Worm (Caenorhabditis elegans) whole organism, young adult: Measurements from ENCODE around the gene sre-35.

Experiments used
- F10E7.11 ChIP-seq: sonication (generic microtip); optimal IDR thresholded peaks from 2 replicates; lab custom pipeline; 2017; ENCODE audit warnings: mild to moderate bottlenecking, missing genetic modification characterization, moderate library complexity, missing compliant biosample characterization
- F33H1.4 ChIP-seq: fragments of 200-800 bp; sonication (Bioruptor generic); IDR thresholded peaks from 2 replicates; pipeline ENCODE4 v1.3.6; 2022; ENCODE audit warnings: missing genetic modification reagents, missing genetic modification characterization, missing compliant biosample characterization
- F49E8.2 ChIP-seq: sonication (generic microtip); optimal IDR thresholded peaks from 3 replicates; lab custom pipeline; 2017; ENCODE audit warnings: missing genetic modification characterization, mild to moderate bottlenecking, missing compliant biosample characterization, antibody characterized with exemption, moderate library complexity; ENCODE audit not compliant: insufficient read depth
- F52B5.7 ChIP-seq: sonication (generic microtip); optimal IDR thresholded peaks from 2 replicates; lab custom pipeline; 2016; ENCODE audit warnings: mild to moderate bottlenecking, missing genetic modification characterization, missing compliant biosample characterization
- ZK185.1 ChIP-seq: sonication (generic microtip); optimal IDR thresholded peaks from 2 replicates; lab custom pipeline; 2016; ENCODE audit warnings: mild to moderate bottlenecking, missing genetic modification characterization, missing compliant biosample characterization; ENCODE audit not compliant: poor library complexity, severe bottlenecking
- ama-1 ChIP-seq, 3 experiments: fragments of 150-350 bp in 1 of 3; sonication (generic microtip) in 2 of 3; optimal IDR thresholded peaks; 2 replicates each; lab custom pipeline; 2014 to 2018; ENCODE audit warnings: missing biosample characterization in 2 of 3, missing genetic modification characterization in 2 of 3, missing genetic modification reagents in 2 of 3
- attf-3 ChIP-seq: fragments of 200-800 bp; sonication (Bioruptor generic); conservative IDR thresholded peaks from 2 replicates; pipeline ENCODE4 v1.3.6; 2022; ENCODE audit warnings: missing genetic modification reagents, missing genetic modification characterization, missing compliant biosample characterization
- bed-1 ChIP-seq: fragments of 200-800 bp; sonication (Bioruptor generic); IDR thresholded peaks from 2 replicates; pipeline ENCODE4 v1.3.6; 2022; ENCODE audit warnings: missing genetic modification reagents, missing genetic modification characterization, missing compliant biosample characterization
- bed-2 ChIP-seq: fragments of 200-800 bp; sonication (Bioruptor generic); IDR thresholded peaks from 2 replicates; pipeline ENCODE4 v1.3.6; 2022; ENCODE audit warnings: missing genetic modification reagents, missing genetic modification characterization, missing compliant biosample characterization
- cebp-2 ChIP-seq: fragments of 200-800 bp; sonication (Bioruptor generic); IDR thresholded peaks from 2 replicates; pipeline ENCODE4 v1.3.6; 2022; ENCODE audit warnings: missing genetic modification characterization, missing compliant biosample characterization
- chd-7 ChIP-seq: sonication (generic microtip); optimal IDR thresholded peaks from 2 replicates; lab custom pipeline; 2016; ENCODE audit warnings: mild to moderate bottlenecking, missing genetic modification characterization, moderate library complexity, missing compliant biosample characterization
- dpl-1 ChIP-seq: fragments of 150-350 bp; optimal IDR thresholded peaks from 2 replicates; lab custom pipeline; 2014; ENCODE audit warnings: missing biosample characterization, missing genetic modification reagents, missing genetic modification characterization
- egl-44 ChIP-seq: fragments of 200-800 bp; sonication (Bioruptor generic); IDR thresholded peaks from 2 replicates; pipeline ENCODE4 v1.3.6; 2022; ENCODE audit warnings: missing genetic modification reagents, missing genetic modification characterization, missing compliant biosample characterization
- egrh-3 ChIP-seq: fragments of 200-800 bp; sonication (Bioruptor generic); IDR thresholded peaks from 2 replicates; pipeline ENCODE4 v1.3.6; 2022; ENCODE audit warnings: missing genetic modification reagents, missing genetic modification characterization, missing compliant biosample characterization
- him-1 ChIP-seq: sonication (generic microtip); optimal IDR thresholded peaks from 2 replicates; lab custom pipeline; 2016; ENCODE audit warnings: missing genotype, missing genetic modification reagents, missing genetic modification characterization, missing compliant biosample characterization
- hmg-1.2 ChIP-seq: fragments of 200-800 bp; sonication (Bioruptor generic); IDR thresholded peaks from 2 replicates; pipeline ENCODE4 v1.3.6; 2022; ENCODE audit warnings: missing genetic modification reagents, missing genetic modification characterization, missing compliant biosample characterization
- hmg-20 ChIP-seq: fragments of 200-800 bp; sonication (Bioruptor generic); IDR thresholded peaks from 2 replicates; pipeline ENCODE4 v1.3.6; 2022; ENCODE audit warnings: missing genetic modification reagents, missing genetic modification characterization, missing compliant biosample characterization
- hrde-1 ChIP-seq: sonication (generic microtip); optimal IDR thresholded peaks from 2 replicates; lab custom pipeline; 2016; ENCODE audit warnings: missing genetic modification characterization, mild to moderate bottlenecking, missing compliant biosample characterization, moderate library complexity, missing genotype, missing genetic modification reagents, borderline replicate concordance
- lin-35 ChIP-seq, 3 experiments: fragments of 150-350 bp in 2 of 3; sonication (generic microtip) in 1 of 3; optimal IDR thresholded peaks; 2 replicates each; lab custom pipeline; 2014 to 2018; ENCODE audit warnings: missing biosample characterization in 3 of 3, missing genetic modification characterization in 3 of 3, missing genetic modification reagents in 3 of 3
- lin-54 ChIP-seq: fragments of 200-800 bp; sonication (Bioruptor generic); optimal IDR thresholded peaks from 2 replicates; lab custom pipeline; 2018; ENCODE audit warnings: mild to moderate bottlenecking, missing genetic modification characterization, missing compliant biosample characterization
- lsy-27 ChIP-seq: sonication (generic microtip); optimal IDR thresholded peaks from 2 replicates; lab custom pipeline; 2017; ENCODE audit warnings: missing genetic modification characterization, mild to moderate bottlenecking, missing compliant biosample characterization, antibody characterized with exemption, missing genotype, borderline replicate concordance; ENCODE audit not compliant: insufficient read depth
- madf-10 ChIP-seq: sonication (generic microtip); optimal IDR thresholded peaks from 2 replicates; lab custom pipeline; 2016; ENCODE audit warnings: mild to moderate bottlenecking, missing genetic modification characterization, missing compliant biosample characterization
- madf-3 ChIP-seq: fragments of 200-800 bp; sonication (Bioruptor generic); IDR thresholded peaks from 2 replicates; pipeline ENCODE4 v1.3.6; 2022; ENCODE audit warnings: missing genetic modification reagents, missing genetic modification characterization, missing compliant biosample characterization
- madf-8 ChIP-seq: fragments of 200-800 bp; sonication (Bioruptor generic); conservative IDR thresholded peaks from 2 replicates; pipeline ENCODE4 v1.3.6; 2022; ENCODE audit warnings: missing genetic modification reagents, missing genetic modification characterization, missing compliant biosample characterization
- mcd-1 ChIP-seq: fragments of 200-800 bp; sonication (Bioruptor generic); IDR thresholded peaks from 2 replicates; pipeline ENCODE4 v1.3.6; 2022; ENCODE audit warnings: missing genetic modification reagents, missing genetic modification characterization, missing compliant biosample characterization
- mes-4 ChIP-seq: sonication (generic microtip); optimal IDR thresholded peaks from 2 replicates; lab custom pipeline; 2016; ENCODE audit warnings: missing genotype, missing genetic modification characterization, missing compliant biosample characterization
- rcor-1 ChIP-seq: fragments of 200-800 bp; sonication (Bioruptor generic); IDR thresholded peaks from 2 replicates; pipeline ENCODE4 v1.3.6; 2022; ENCODE audit warnings: missing genetic modification reagents, missing genetic modification characterization, missing compliant biosample characterization
- sdz-38 ChIP-seq: sonication (generic microtip); optimal IDR thresholded peaks from 2 replicates; lab custom pipeline; 2016; ENCODE audit warnings: missing genotype, missing genetic modification characterization, missing compliant biosample characterization
- sea-2 ChIP-seq: fragments of 200-800 bp; sonication (Bioruptor generic); IDR thresholded peaks from 2 replicates; pipeline ENCODE4 v1.3.6; 2022; ENCODE audit warnings: missing genetic modification characterization, missing compliant biosample characterization
- snpc-1.1 ChIP-seq: sonication (generic microtip); optimal IDR thresholded peaks from 2 replicates; lab custom pipeline; 2017; ENCODE audit warnings: missing genetic modification characterization, mild to moderate bottlenecking, missing compliant biosample characterization, antibody characterized with exemption, moderate library complexity, missing genotype, missing genetic modification reagents; ENCODE audit not compliant: insufficient read depth
- snpc-1.3 ChIP-seq: sonication (generic microtip); optimal IDR thresholded peaks from 2 replicates; lab custom pipeline; 2017; ENCODE audit warnings: missing genetic modification characterization, mild to moderate bottlenecking, missing compliant biosample characterization, antibody characterized with exemption, moderate library complexity, missing genotype, missing genetic modification reagents; ENCODE audit not compliant: insufficient read depth
- sptf-2 ChIP-seq: fragments of 200-800 bp; sonication (Bioruptor generic); optimal IDR thresholded peaks from 2 replicates; lab custom pipeline; 2018; ENCODE audit warnings: mild to moderate bottlenecking, missing genetic modification characterization, missing compliant biosample characterization
- tbp1 ChIP-seq: fragments of 200-800 bp; sonication (Bioruptor generic); optimal IDR thresholded peaks from 2 replicates; lab custom pipeline; 2018; ENCODE audit warnings: mild to moderate bottlenecking, missing genetic modification characterization, missing compliant biosample characterization
- zfh-2 ChIP-seq: fragments of 200-800 bp; sonication (Bioruptor generic); conservative IDR thresholded peaks from 2 replicates; pipeline ENCODE4 v1.3.6; 2022; ENCODE audit warnings: missing genetic modification reagents, missing genetic modification characterization, missing compliant biosample characterization
- ztf-25 ChIP-seq: fragments of 200-800 bp; sonication (Bioruptor generic); IDR thresholded peaks from 2 replicates; pipeline ENCODE4 v1.3.6; 2022; ENCODE audit warnings: missing genetic modification reagents, missing genetic modification characterization, missing compliant biosample characterization
- ztf-26 ChIP-seq: sonication (generic microtip); optimal IDR thresholded peaks from 2 replicates; lab custom pipeline; 2017; ENCODE audit warnings: missing genetic modification characterization, missing compliant biosample characterization
- ztf-28 ChIP-seq: fragments of 200-800 bp; sonication (Bioruptor generic); IDR thresholded peaks from 2 replicates; pipeline ENCODE4 v1.3.6; 2022; ENCODE audit warnings: missing genetic modification reagents, missing genetic modification characterization, missing compliant biosample characterization
- ztf-3 ChIP-seq: fragments of 200-800 bp; sonication (Bioruptor generic); optimal IDR thresholded peaks from 2 replicates; lab custom pipeline; 2018; ENCODE audit warnings: mild to moderate bottlenecking, missing genetic modification characterization, missing compliant biosample characterization
- ztf-6 ChIP-seq: fragments of 200-800 bp; sonication (Bioruptor generic); IDR thresholded peaks from 2 replicates; pipeline ENCODE4 v1.3.6; 2022; ENCODE audit warnings: missing genetic modification reagents, missing genetic modification characterization, missing compliant biosample characterization

sre-35 gene

DNA sequence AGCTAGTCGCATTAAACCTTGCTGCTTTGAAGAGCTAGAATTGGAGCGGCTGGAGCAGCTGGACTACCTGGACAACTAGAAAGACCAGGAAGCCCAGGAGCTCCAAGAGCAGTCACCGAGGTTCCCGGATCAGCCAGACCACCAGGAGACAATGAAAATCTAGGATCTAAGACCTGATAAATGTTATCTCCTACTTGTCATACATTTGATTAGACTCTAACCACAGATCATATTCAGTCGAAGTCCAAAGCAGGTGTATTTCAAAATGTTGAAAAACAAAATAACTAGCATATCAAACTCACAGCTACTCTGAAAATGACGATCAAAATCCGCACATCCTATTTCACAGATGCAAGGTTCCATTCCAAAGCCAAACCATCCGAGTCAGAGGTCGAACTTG, 39.3 kb upstream of the sre-35 start, which contains the start of gene srz-6:
Gene srz-6 (plus strand): TSS at position 301 of the 400 bp plus-strand sequence.
- 0 out of 2 replicates have a peak, but pooled peaks have one; percentile 29 for TF ChIP-seq zfh-2 (GFP tag; lab: Robert Waterston, UW)
- no peak for TF ChIP-seq madf-3 (GFP tag; lab: Robert Waterston, UW)
- no peak for TF ChIP-seq F49E8.2 (tag; lab: Kevin White, UChicago)

DNA sequence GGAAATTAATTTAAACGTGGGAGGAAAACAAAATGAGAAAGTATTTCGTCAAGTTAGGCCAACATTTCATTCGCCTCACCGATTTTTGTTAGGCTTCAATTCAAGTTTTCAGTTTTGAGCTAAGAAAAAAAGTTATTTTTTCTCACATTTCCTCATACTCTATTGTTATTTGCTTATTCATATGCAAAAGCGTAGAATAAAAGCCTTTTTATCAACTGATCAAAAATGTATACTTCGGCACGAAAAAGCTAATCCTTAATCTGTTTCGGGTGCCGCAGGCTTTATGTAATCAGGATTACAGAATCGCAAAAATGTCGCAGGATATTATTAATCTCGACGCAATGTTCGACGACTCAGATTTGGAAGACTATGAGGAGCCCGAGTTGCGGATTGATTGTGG, 37.2 kb upstream of the sre-35 start, which contains the start of gene T21B4.15:
Gene T21B4.15 (plus strand): TSS at position 301 of the 400 bp plus-strand sequence.
- TF ChIP-seq sea-2 (no peak), attf-3 (GFP tag; lab: Robert Waterston, UW) (no peak), tbp1 (no peak), madf-10 (tag; lab: Kevin White, UChicago) (no peak), zfh-2 (GFP tag; lab: Robert Waterston, UW) (no peak), mes-4 (tag; lab: Kevin White, UChicago) (no peak), ztf-6 (GFP tag; lab: Robert Waterston, UW) (no peak), ztf-28 (GFP tag; lab: Robert Waterston, UW) (no peak), bed-2 (GFP tag; lab: Robert Waterston, UW) (no peak), lsy-27 (tag; lab: Kevin White, UChicago) (no peak), lin-35 (GFP tag; optimal IDR thresholded peaks at IDR 0.05; lab: Kevin White, UChicago) (no peak), egl-44 (GFP tag; lab: Robert Waterston, UW) (no peak)
- TF ChIP-seq, all 124 proteins: peak for 0

DNA sequence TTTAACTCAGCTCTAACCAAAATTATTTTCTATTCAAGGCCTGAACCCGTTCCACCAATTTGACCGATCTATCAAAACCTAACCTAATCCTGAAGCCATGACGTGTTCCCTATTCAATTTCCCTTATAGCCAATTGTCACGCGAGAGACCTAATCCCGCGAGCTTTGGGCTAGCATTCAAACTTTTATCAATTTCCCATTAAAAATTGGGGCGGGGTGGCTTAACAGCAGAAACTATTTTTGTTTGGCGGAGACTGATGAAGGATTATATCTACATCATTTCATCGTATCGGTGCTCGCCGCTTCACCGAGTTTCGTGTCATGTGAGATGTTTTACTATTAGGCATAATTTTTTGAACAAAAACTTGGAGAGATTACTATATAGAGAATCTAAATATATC, 36.2 kb upstream of the sre-35 start:
- no peak for TF ChIP-seq ztf-25 (GFP tag; lab: Robert Waterston, UW)
- no peak for TF ChIP-seq bed-1 (GFP tag; lab: Robert Waterston, UW)
- no peak for TF ChIP-seq sdz-38
- TF ChIP-seq F10E7.11 (tag; lab: Kevin White, UChicago), result no peak
- no peak for TF ChIP-seq snpc-1.3
- TF ChIP-seq dpl-1 (GFP tag; lab: Kevin White, UChicago), result no peak
- no peak for TF ChIP-seq F33H1.4 (GFP tag; lab: Robert Waterston, UW)
- TF ChIP-seq hmg-1.2 (GFP tag; lab: Robert Waterston, UW), result no peak
- TF ChIP-seq him-1 (tag; lab: Kevin White, UChicago), result no peak
- no peak for TF ChIP-seq hrde-1 (tag; lab: Kevin White, UChicago)
- TF ChIP-seq sea-2, result no peak
- no peak for TF ChIP-seq F49E8.2 (tag; lab: Kevin White, UChicago)
- TF ChIP-seq mcd-1 (GFP tag; lab: Robert Waterston, UW), result no peak
- TF ChIP-seq rcor-1 (GFP tag; lab: Robert Waterston, UW), result no peak
- TF ChIP-seq lin-35 (GFP tag; optimal IDR thresholded peaks at IDR 0.05; lab: Kevin White, UChicago), result no peak
- TF ChIP-seq egrh-3 (GFP tag; lab: Robert Waterston, UW), result no peak
- TF ChIP-seq lin-54, result no peak
- no peak for TF ChIP-seq cebp-2 (GFP tag; lab: Robert Waterston, UW)
- TF ChIP-seq madf-8 (GFP tag; lab: Robert Waterston, UW), result no peak
- TF ChIP-seq, all 124 proteins: peak for 0

DNA sequence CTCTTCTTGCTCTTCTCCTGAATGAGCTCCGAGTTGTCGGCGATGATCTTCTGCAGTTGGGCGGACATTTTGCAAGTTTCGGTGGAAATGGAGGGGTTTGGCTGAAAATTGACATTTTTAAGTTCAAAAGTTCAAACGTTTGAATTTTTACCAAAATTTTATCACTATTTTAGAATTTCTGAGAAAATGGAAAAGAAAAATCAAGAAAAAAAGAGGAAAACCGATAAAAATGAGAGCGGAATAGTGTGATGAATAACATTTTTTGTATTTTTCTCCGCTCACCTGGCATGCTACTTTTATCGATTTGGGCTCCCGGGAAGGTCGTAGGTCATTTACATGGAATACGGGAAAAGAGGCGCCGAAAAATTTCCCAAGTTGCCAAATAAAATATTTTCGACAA, 32.4 kb upstream of the sre-35 start, which contains the start of gene F15A4.10:
Gene F15A4.10 (minus strand): TSS at position 101 of the 400 bp plus-strand sequence.
- no peak for TF ChIP-seq ZK185.1 (tag; lab: Kevin White, UChicago)
- TF ChIP-seq egrh-3 (GFP tag; lab: Robert Waterston, UW), result no peak
- TF ChIP-seq ztf-3 (GFP tag; lab: Kevin White, UChicago), result no peak
- no peak for TF ChIP-seq ztf-26 (tag; lab: Kevin White, UChicago)
- no peak for TF ChIP-seq F52B5.7 (tag; lab: Kevin White, UChicago)
- TF ChIP-seq hmg-20, result no peak
- no peak for TF ChIP-seq hrde-1 (tag; lab: Kevin White, UChicago)
- TF ChIP-seq zfh-2 (GFP tag; lab: Robert Waterston, UW), result no peak
- no peak for TF ChIP-seq ama-1 (optimal IDR thresholded peaks at IDR 0.05; lab: Kevin White, UChicago)
- TF ChIP-seq ama-1 (GFP tag; optimal IDR thresholded peaks at IDR 0.05; lab: Kevin White, UChicago), result no peak
- no peak for TF ChIP-seq chd-7
- no peak for TF ChIP-seq snpc-1.1 (tag; lab: Kevin White, UChicago)
- TF ChIP-seq sptf-2, result no peak
